Fruit fly (Drosophila melanogaster) whole organism, embryonic: ENCODE results near the gene MEP-1.

ENCODE experiments used
- Adf1 ChIP-seq: fragments of 200-800 bp; sonication (Bioruptor generic); IDR thresholded peaks from 2 replicates; pipeline ENCODE4 v1.3.6; 2022; ENCODE audit warnings: missing biosample characterization, missing genetic modification characterization
- Atf-2 ChIP-seq: fragments of 200-800 bp; sonication (Bioruptor generic); optimal IDR thresholded peaks from 2 replicates; lab custom pipeline; 2016; ENCODE audit warnings: missing biosample characterization, missing genetic modification characterization
- B-H2 ChIP-seq: fragments of 200-800 bp; sonication (Bioruptor generic); optimal IDR thresholded peaks from 2 replicates; lab custom pipeline; 2018; ENCODE audit warnings: missing biosample characterization, mild to moderate bottlenecking, missing genetic modification characterization
- CG11398 ChIP-seq: fragments of 200-800 bp; sonication (Bioruptor generic); optimal IDR thresholded peaks from 2 replicates; lab custom pipeline; 2016; ENCODE audit warnings: missing biosample characterization, missing genetic modification characterization
- CG12219 ChIP-seq: fragments of 200-800 bp; sonication (Bioruptor generic); optimal IDR thresholded peaks from 3 replicates; lab custom pipeline; 2018; ENCODE audit warnings: missing biosample characterization, mild to moderate bottlenecking, missing genetic modification characterization
- CG12236 ChIP-seq: fragments of 200-800 bp; sonication (Bioruptor generic); optimal IDR thresholded peaks from 2 replicates; lab custom pipeline; 2016; ENCODE audit warnings: missing biosample characterization, missing genetic modification characterization
- CG12299 ChIP-seq: fragments of 200-800 bp; sonication (Bioruptor generic); optimal IDR thresholded peaks from 2 replicates; lab custom pipeline; 2018; ENCODE audit warnings: missing biosample characterization, mild to moderate bottlenecking, missing genetic modification characterization
- CG12391 ChIP-seq: fragments of 200-800 bp; sonication (Bioruptor generic); optimal IDR thresholded peaks from 3 replicates; lab custom pipeline; 2018; ENCODE audit warnings: missing biosample characterization, mild to moderate bottlenecking, missing genetic modification characterization, moderate library complexity
- CG13123 ChIP-seq: fragments of 200-800 bp; sonication (Bioruptor generic); optimal IDR thresholded peaks from 2 replicates; lab custom pipeline; 2016; ENCODE audit warnings: missing biosample characterization, missing genetic modification characterization
- CG13287 ChIP-seq: fragments of 200-800 bp; sonication (Bioruptor generic); IDR thresholded peaks from 2 replicates; pipeline ENCODE4 v1.3.6; 2022; ENCODE audit warnings: missing biosample characterization, missing genetic modification characterization; ENCODE audit not compliant: partially characterized antibody
- CG14050 ChIP-seq: fragments of 200-800 bp; sonication (Bioruptor generic); IDR thresholded peaks from 3 replicates; pipeline ENCODE4 v1.3.6; 2022; ENCODE audit warnings: missing biosample characterization, missing genetic modification characterization
- CG15601 ChIP-seq: fragments of 200-800 bp; sonication (Bioruptor generic); optimal IDR thresholded peaks from 3 replicates; lab custom pipeline; 2019; ENCODE audit warnings: missing biosample characterization, mild to moderate bottlenecking, missing genetic modification characterization, moderate library complexity
- CG17829 ChIP-seq: fragments of 200-800 bp; optimal IDR thresholded peaks from 2 replicates; lab custom pipeline; 2019; ENCODE audit warnings: missing biosample characterization, mild to moderate bottlenecking, missing genetic modification characterization, moderate library complexity
- CG18599 ChIP-seq: fragments of 200-800 bp; sonication (Bioruptor generic); optimal IDR thresholded peaks from 3 replicates; lab custom pipeline; 2017; ENCODE audit warnings: missing biosample characterization, missing genetic modification characterization, mild to moderate bottlenecking, moderate library complexity, missing genetic modification reagents
- CG2875 ChIP-seq: fragments of 200-800 bp; sonication (Bioruptor generic); optimal IDR thresholded peaks from 2 replicates; lab custom pipeline; 2017; ENCODE audit warnings: missing biosample characterization, mild to moderate bottlenecking, missing genetic modification characterization, missing genetic modification reagents
- CG31224 ChIP-seq: fragments of 200-800 bp; sonication (Bioruptor generic); IDR thresholded peaks from 2 replicates; pipeline ENCODE4 v1.3.6; 2022; ENCODE audit warnings: missing biosample characterization, missing genetic modification characterization
- CG32772 ChIP-seq: fragments of 200-800 bp; sonication (Bioruptor generic); IDR thresholded peaks from 2 replicates; pipeline ENCODE4 v1.3.6; 2022; ENCODE audit warnings: missing biosample characterization, missing genetic modification characterization
- CG4328 ChIP-seq: fragments of 200-800 bp; sonication (Bioruptor generic); optimal IDR thresholded peaks from 3 replicates; lab custom pipeline; 2017; ENCODE audit warnings: missing biosample characterization, missing genetic modification reagents, missing genetic modification characterization
- CG43689 ChIP-seq: fragments of 200-800 bp; sonication (Bioruptor generic); IDR thresholded peaks from 2 replicates; pipeline ENCODE4 v1.3.6; 2022; ENCODE audit warnings: missing biosample characterization, missing genetic modification characterization
- CG6272 ChIP-seq: fragments of 200-800 bp; sonication (Bioruptor generic); IDR thresholded peaks from 2 replicates; pipeline ENCODE4 v1.3.6; 2022; ENCODE audit warnings: missing biosample characterization, missing genetic modification characterization
- CG8089 ChIP-seq: fragments of 200-800 bp; sonication (Bioruptor generic); optimal IDR thresholded peaks from 3 replicates; lab custom pipeline; 2016; ENCODE audit warnings: missing biosample characterization, missing genetic modification characterization
- CG8359 ChIP-seq: fragments of 200-800 bp; sonication (Bioruptor generic); optimal IDR thresholded peaks from 2 replicates; lab custom pipeline; 2017; ENCODE audit warnings: missing biosample characterization, mild to moderate bottlenecking, missing genetic modification characterization, borderline replicate concordance
- CG8388 ChIP-seq: fragments of 200-800 bp; sonication (Bioruptor generic); optimal IDR thresholded peaks from 2 replicates; lab custom pipeline; 2019; ENCODE audit warnings: missing biosample characterization, mild to moderate bottlenecking, missing genetic modification characterization, moderate library complexity
- CG8924 ChIP-seq: fragments of 200-800 bp; optimal IDR thresholded peaks from 3 replicates; lab custom pipeline; 2019; ENCODE audit warnings: missing biosample characterization, mild to moderate bottlenecking, missing genetic modification characterization, moderate library complexity
- CG9609 ChIP-seq: fragments of 200-800 bp; sonication (Bioruptor generic); optimal IDR thresholded peaks from 3 replicates; lab custom pipeline; 2016; ENCODE audit warnings: missing biosample characterization, missing genetic modification characterization
- CHES-1-like ChIP-seq: fragments of 200-800 bp; sonication (Bioruptor generic); optimal IDR thresholded peaks from 2 replicates; lab custom pipeline; 2016; ENCODE audit warnings: missing biosample characterization, missing genetic modification characterization
- Dbx ChIP-seq: fragments of 200-800 bp; sonication (Bioruptor generic); IDR thresholded peaks from 3 replicates; pipeline ENCODE4 v1.3.6; 2022; ENCODE audit warnings: missing biosample characterization, missing genetic modification characterization
- Elba2 ChIP-seq: fragments of 200-800 bp; sonication (Bioruptor generic); optimal IDR thresholded peaks from 3 replicates; lab custom pipeline; 2016; ENCODE audit warnings: missing biosample characterization, missing genetic modification characterization
- Ets97D ChIP-seq: fragments of 200-800 bp; sonication (Bioruptor generic); optimal IDR thresholded peaks from 3 replicates; lab custom pipeline; 2016; ENCODE audit warnings: missing biosample characterization, missing genetic modification characterization
- GATAe ChIP-seq: fragments of 200-800 bp; sonication (Bioruptor generic); conservative IDR thresholded peaks from 2 replicates; pipeline ENCODE4 v1.3.6; 2022; ENCODE audit warnings: missing biosample characterization, missing genetic modification characterization
- Gsc ChIP-seq: fragments of 200-800 bp; sonication (Bioruptor generic); IDR thresholded peaks from 2 replicates; pipeline ENCODE4 v1.3.6; 2022; ENCODE audit warnings: missing biosample characterization, missing genetic modification characterization
- HLHmδ ChIP-seq: fragments of 200-800 bp; sonication (Bioruptor generic); optimal IDR thresholded peaks from 2 replicates; lab custom pipeline; 2018; ENCODE audit warnings: missing biosample characterization, mild to moderate bottlenecking, missing genetic modification characterization, moderate library complexity
- Hey ChIP-seq: fragments of 200-800 bp; sonication (Bioruptor generic); optimal IDR thresholded peaks from 3 replicates; lab custom pipeline; 2018; ENCODE audit warnings: missing biosample characterization, mild to moderate bottlenecking, missing genetic modification characterization
- Hmr ChIP-seq: fragments of 200-800 bp; sonication (Bioruptor generic); optimal IDR thresholded peaks from 3 replicates; lab custom pipeline; 2017; ENCODE audit warnings: mild to moderate bottlenecking, missing biosample characterization, missing genetic modification reagents, missing genetic modification characterization
- Mes4 ChIP-seq: fragments of 200-800 bp; sonication (Bioruptor generic); optimal IDR thresholded peaks from 2 replicates; lab custom pipeline; 2016; ENCODE audit warnings: missing biosample characterization, missing genetic modification characterization
- abd-A ChIP-seq: fragments of 200-800 bp; sonication (Bioruptor generic); optimal IDR thresholded peaks from 3 replicates; lab custom pipeline; 2019; ENCODE audit warnings: missing biosample characterization, mild to moderate bottlenecking, missing genetic modification characterization, moderate library complexity
- bab2 ChIP-seq: fragments of 200-800 bp; sonication (Bioruptor generic); optimal IDR thresholded peaks from 2 replicates; lab custom pipeline; 2016; ENCODE audit warnings: missing biosample characterization, missing genetic modification characterization
- btn ChIP-seq: fragments of 200-800 bp; sonication (Bioruptor generic); optimal IDR thresholded peaks from 2 replicates; lab custom pipeline; 2016; ENCODE audit warnings: missing biosample characterization, missing genetic modification characterization
- dimm ChIP-seq: fragments of 200-800 bp; sonication (Bioruptor generic); IDR thresholded peaks from 2 replicates; pipeline ENCODE4 v1.3.6; 2022; ENCODE audit warnings: missing biosample characterization, missing genetic modification characterization
- disco-r ChIP-seq: fragments of 200-800 bp; sonication (Bioruptor generic); optimal IDR thresholded peaks from 2 replicates; lab custom pipeline; 2016; ENCODE audit warnings: missing biosample characterization, missing genetic modification characterization
- jing ChIP-seq: fragments of 200-800 bp; sonication (Bioruptor generic); optimal IDR thresholded peaks from 2 replicates; lab custom pipeline; 2018; ENCODE audit warnings: missing biosample characterization, mild to moderate bottlenecking, missing genetic modification characterization
- knrl ChIP-seq: fragments of 200-800 bp; sonication (Bioruptor generic); IDR thresholded peaks from 3 replicates; pipeline ENCODE4 v1.3.6; 2022; ENCODE audit warnings: missing biosample characterization, missing genetic modification characterization; ENCODE audit not compliant: partially characterized antibody
- org-1 ChIP-seq: fragments of 200-800 bp; sonication (Bioruptor generic); optimal IDR thresholded peaks from 2 replicates; lab custom pipeline; 2017; ENCODE audit warnings: missing biosample characterization, missing genetic modification characterization
- peb ChIP-seq: fragments of 200-800 bp; sonication (Bioruptor generic); IDR thresholded peaks from 2 replicates; pipeline ENCODE4 v1.3.6; 2022; ENCODE audit warnings: missing biosample characterization, missing genetic modification characterization
- row ChIP-seq: fragments of 200-800 bp; sonication (Bioruptor generic); IDR thresholded peaks from 3 replicates; pipeline ENCODE4 v1.3.6; 2022; ENCODE audit warnings: missing biosample characterization, missing genetic modification characterization
- sd ChIP-seq: fragments of 200-800 bp; sonication (Bioruptor generic); optimal IDR thresholded peaks from 3 replicates; lab custom pipeline; 2018; ENCODE audit warnings: missing biosample characterization, mild to moderate bottlenecking, missing genetic modification characterization, moderate library complexity
- sim ChIP-seq: fragments of 200-800 bp; sonication (Bioruptor generic); IDR thresholded peaks from 2 replicates; pipeline ENCODE4 v1.3.6; 2022; ENCODE audit warnings: missing biosample characterization, missing genetic modification characterization
- tgo ChIP-seq: fragments of 200-800 bp; sonication (Bioruptor generic); IDR thresholded peaks from 3 replicates; pipeline ENCODE4 v1.3.6; 2022; ENCODE audit warnings: missing biosample characterization, missing genetic modification characterization
- toy ChIP-seq: fragments of 200-800 bp; sonication (Bioruptor generic); IDR thresholded peaks from 2 replicates; pipeline ENCODE4 v1.3.6; 2022; ENCODE audit warnings: missing biosample characterization, missing genetic modification characterization

MEP-1 gene

dm6 chr3L:2586804-2587561, 44.5 kb upstream of the MEP-1 start, which contains the start of gene RpL8 (continued):
- TF ChIP-seq Gsc (GFP tag; lab: Robert Waterston, UW) (no peak), Adf1 (peak; percentile 58), CG12219 (GFP tag; lab: Kevin White, UChicago) (peak; percentile 88), abd-A (tag; lab: Kevin White, UChicago) (no peak), bab2 (GFP tag; lab: Kevin White, UChicago) (peak; percentile 44), Hmr (GFP tag; lab: Kevin White, UChicago) (peak; percentile 90), CG9609 (GFP tag; lab: Kevin White, UChicago) (peak; percentile 55), knrl (peak; percentile 69), Dbx (GFP tag; lab: Robert Waterston, UW) (peak; percentile 91), CG2875 (peak; percentile 80), B-H2 (GFP tag; lab: Kevin White, UChicago) (peak; percentile 92), CG4328 (peak; percentile 84), CG12236 (GFP tag; lab: Kevin White, UChicago) (peak; percentile 42), CG8359 (GFP tag; lab: Kevin White, UChicago) (peak; percentile 49), Elba2 (GFP tag; lab: Kevin White, UChicago) (peak; percentile 84), GATAe (GFP tag; lab: Robert Waterston, UW) (0 out of 2 replicates have a peak, but pooled peaks have one; percentile 10), dimm (GFP tag; lab: Robert Waterston, UW) (peak; percentile 66), CG14050 (GFP tag; lab: Robert Waterston, UW) (peak; percentile 78), sd (tag; lab: Kevin White, UChicago) (peak; percentile 30), Ets97D (GFP tag; lab: Kevin White, UChicago) (peak; percentile 99), CG12299 (tag; lab: Kevin White, UChicago) (peak; percentile 73), toy (0 out of 2 replicates have a peak, but pooled peaks have one; percentile 16), CG32772 (GFP tag; lab: Robert Waterston, UW) (peak; percentile 74; the same call in 1 of the 2 replicates), Atf-2 (GFP tag; lab: Kevin White, UChicago) (peak; percentile 24), jing (GFP tag; lab: Kevin White, UChicago) (peak; percentile 26), CG13287 (peak; percentile 61), CG13123 (GFP tag; lab: Kevin White, UChicago) (peak; percentile 33), HLHmδ (peak; percentile 97), btn (GFP tag; lab: Kevin White, UChicago) (peak; percentile 83), CG11398 (GFP tag; lab: Kevin White, UChicago) (peak; percentile 80), CG17829 (peak; percentile 46), row (GFP tag; lab: Robert Waterston, UW) (peak; percentile 88), tgo (peak; percentile 63; the same call in 2 of the 3 replicates), disco-r (GFP tag; lab: Kevin White, UChicago) (peak; percentile 65), CG12391 (tag; lab: Kevin White, UChicago) (peak; percentile 78), sim (GFP tag; lab: Robert Waterston, UW) (peak; percentile 10; the same call in 1 of the 2 replicates), org-1 (GFP tag; lab: Kevin White, UChicago) (peak; percentile 64), CG8089 (GFP tag; lab: Kevin White, UChicago) (peak; percentile 84), CG15601 (tag; lab: Kevin White, UChicago) (peak; percentile 67), Mes4 (GFP tag; lab: Kevin White, UChicago) (peak; percentile 94), CHES-1-like (GFP tag; lab: Kevin White, UChicago) (peak; percentile 80), peb (peak; percentile 32; the same call in 1 of the 2 replicates), CG8388 (GFP tag; lab: Kevin White, UChicago) (peak; percentile 62), CG31224 (GFP tag; lab: Robert Waterston, UW) (peak; percentile 67), Hey (tag; lab: Kevin White, UChicago) (peak; percentile 69), CG18599 (GFP tag; lab: Kevin White, UChicago) (peak; percentile 84), CG43689 (peak; percentile 70), CG8924 (peak; percentile 26), CG6272 (GFP tag; lab: Robert Waterston, UW) (peak; percentile 64)
